Fruit fly (Drosophila melanogaster) whole organism, pupa: ENCODE data around the gene Nlg4.

ENCODE experiments used
- CG8159 ChIP-seq: fragments of 200-800 bp; sonication (Bioruptor generic); optimal IDR thresholded peaks from 3 replicates; lab custom pipeline; 2018; ENCODE audit warnings: missing biosample characterization, mild to moderate bottlenecking, missing genetic modification characterization, moderate library complexity
- EcR ChIP-seq: fragments of 200-800 bp; sonication (Bioruptor generic); optimal IDR thresholded peaks from 3 replicates; lab custom pipeline; 2019; ENCODE audit warnings: missing biosample characterization, missing genetic modification characterization, mild to moderate bottlenecking, moderate library complexity, missing genetic modification reagents

- TF ChIP-seq EcR (GFP tag; lab: Kevin White, UChicago) = no peak
- TF ChIP-seq CG8159 (tag; lab: Kevin White, UChicago) = no peak
Observed at dm6 chr3R:20238008-20238407, 33.4 kb downstream of the Nlg4 start.
